Fruit fly (Drosophila melanogaster) S2 (cell line): ENCODE results near the gene MED24.

ENCODE experiments used
- CG8478 ChIP-seq: fragments of >200 bp; optimal IDR thresholded peaks from 2 replicates; lab custom pipeline; 2018
- CTCF ChIP-seq, 2 experiments: fragments of >200 bp; optimal IDR thresholded peaks; 2 replicates each; lab custom pipeline; 2018

dm6 chr3L:8228924-8229323, 37.9 kb downstream of the MED24 start, which contains the start of gene eIF4E3:
- TF ChIP-seq CG8478 (no peak), CTCF (optimal IDR thresholded peaks at IDR 0.05; lab: Kevin White, UChicago) (no peak)
